Worm (Caenorhabditis elegans) whole organism, L4 larva: ENCODE data around the gene fbxb-106.

Source experiments
- F49E8.2 ChIP-seq: sonication (generic microtip); optimal IDR thresholded peaks from 2 replicates; lab custom pipeline; 2016; ENCODE audit warnings: missing compliant biosample characterization, mild to moderate bottlenecking, missing genetic modification characterization, borderline replicate concordance
- T20F7.1 ChIP-seq: fragments of 200-800 bp; sonication (Bioruptor generic); optimal IDR thresholded peaks from 2 replicates; lab custom pipeline; 2018; ENCODE audit warnings: mild to moderate bottlenecking, missing genetic modification characterization, missing compliant biosample characterization
- T26A8.4 ChIP-seq: fragments of 200-800 bp; sonication (Bioruptor generic); IDR thresholded peaks from 2 replicates; pipeline ENCODE4 v1.3.6; 2022; ENCODE audit warnings: missing genetic modification characterization, missing compliant biosample characterization
- Y48G9A.11 ChIP-seq: fragments of 200-800 bp; sonication (Bioruptor generic); IDR thresholded peaks from 2 replicates; pipeline ENCODE4 v1.3.6; 2022; ENCODE audit warnings: missing genetic modification reagents, missing genetic modification characterization, missing compliant biosample characterization
- ZK337.2 ChIP-seq: fragments of 200-800 bp; sonication (Bioruptor generic); IDR thresholded peaks from 2 replicates; pipeline ENCODE4 v1.3.6; 2022; ENCODE audit warnings: missing genetic modification reagents, missing genetic modification characterization, missing compliant biosample characterization
- aha-1 ChIP-seq: fragments of 150-350 bp; peaks from one replicate; lab custom pipeline; 2014; ENCODE audit warnings: missing biosample characterization, missing genetic modification characterization
- ama-1 ChIP-seq: fragments of 150-350 bp; optimal IDR thresholded peaks from 2 replicates; lab custom pipeline; 2014; ENCODE audit warnings: inconsistent platforms, mixed read lengths
- ceh-20 ChIP-seq: fragments of 200-800 bp; sonication (Bioruptor generic); IDR thresholded peaks from 2 replicates; pipeline ENCODE4 v1.3.6; 2022; ENCODE audit warnings: missing genetic modification reagents, missing genetic modification characterization, missing compliant biosample characterization
- ctbp-1 ChIP-seq: fragments of 200-800 bp; sonication (Bioruptor generic); IDR thresholded peaks from 2 replicates; pipeline ENCODE4 v1.3.6; 2022; ENCODE audit warnings: missing genetic modification reagents, missing genetic modification characterization, missing compliant biosample characterization
- daf-16 ChIP-seq, 3 experiments: sonication (generic microtip); optimal IDR thresholded peaks; 2 replicates each; lab custom pipeline; 2016 to 2017; ENCODE audit warnings: missing genetic modification characterization in 3 of 3, missing genetic modification reagents in 3 of 3, mild to moderate bottlenecking in 2 of 3, missing compliant biosample characterization in 2 of 3, missing biosample characterization in 1 of 3, moderate library complexity in 1 of 3
- daf-8 ChIP-seq: fragments of 200-800 bp; sonication (Bioruptor generic); IDR thresholded peaks from 2 replicates; pipeline ENCODE4 v1.3.6; 2022; ENCODE audit warnings: missing genetic modification characterization, missing compliant biosample characterization
- dmd-8 ChIP-seq: fragments of 200-800 bp; sonication (Bioruptor generic); IDR thresholded peaks from 2 replicates; pipeline ENCODE4 v1.3.6; 2022; ENCODE audit warnings: missing genetic modification characterization, missing compliant biosample characterization
- dmd-9 ChIP-seq: fragments of 200-800 bp; sonication (Bioruptor generic); IDR thresholded peaks from 2 replicates; pipeline ENCODE4 v1.3.6; 2022; ENCODE audit warnings: missing genetic modification reagents, missing genetic modification characterization, missing compliant biosample characterization
- duxl-1 ChIP-seq: sonication (generic microtip); optimal IDR thresholded peaks from 2 replicates; lab custom pipeline; 2016; ENCODE audit warnings: mild to moderate bottlenecking, missing genetic modification characterization, moderate library complexity, missing compliant biosample characterization; ENCODE audit not compliant: poor library complexity
- gei-8 ChIP-seq: fragments of 200-800 bp; sonication (Bioruptor generic); optimal IDR thresholded peaks from 2 replicates; lab custom pipeline; 2018; ENCODE audit warnings: mild to moderate bottlenecking, missing genetic modification characterization, missing compliant biosample characterization
- hif-1 ChIP-seq, 2 experiments: sonication (generic microtip); optimal IDR thresholded peaks; 2 replicates each; lab custom pipeline; 2016 to 2017; ENCODE audit warnings: missing compliant biosample characterization in 2 of 2, missing genetic modification characterization in 2 of 2, missing genetic modification reagents in 2 of 2, missing genotype in 2 of 2, mild to moderate bottlenecking in 1 of 2
- hlh-11 ChIP-seq: fragments of 200-800 bp; sonication (Bioruptor generic); optimal IDR thresholded peaks from 2 replicates; lab custom pipeline; 2018; ENCODE audit warnings: mild to moderate bottlenecking, missing genetic modification characterization, missing compliant biosample characterization
- jun-1 ChIP-seq: fragments of 150-350 bp; optimal IDR thresholded peaks from 2 replicates; lab custom pipeline; 2014; ENCODE audit warnings: missing biosample characterization, missing genetic modification reagents, missing genetic modification characterization
- lin-1 ChIP-seq: fragments of 200-800 bp; sonication (Bioruptor generic); IDR thresholded peaks from 2 replicates; pipeline ENCODE4 v1.3.6; 2022; ENCODE audit warnings: missing genetic modification reagents, missing genetic modification characterization, missing compliant biosample characterization
- lin-29 ChIP-seq: fragments of 200-800 bp; sonication (Bioruptor generic); IDR thresholded peaks from 2 replicates; pipeline ENCODE4 v1.3.6; 2022; ENCODE audit warnings: missing genetic modification reagents, missing genetic modification characterization, missing compliant biosample characterization
- lsy-2 ChIP-seq, 2 experiments: fragments of 150-350 bp in 1 of 2; sonication (generic microtip) in 1 of 2; optimal IDR thresholded peaks; 2 replicates each; lab custom pipeline; 2014 to 2017; ENCODE audit warnings: missing biosample characterization in 2 of 2, missing genetic modification characterization in 2 of 2
- nhr-11 ChIP-seq: fragments of 150-350 bp; optimal IDR thresholded peaks from 2 replicates; lab custom pipeline; 2014; ENCODE audit warnings: missing biosample characterization, missing genetic modification characterization
- nhr-25 ChIP-seq: sonication (generic microtip); optimal IDR thresholded peaks from 2 replicates; lab custom pipeline; 2017; ENCODE audit warnings: missing genetic modification characterization, mild to moderate bottlenecking, missing compliant biosample characterization, antibody characterized with exemption, moderate library complexity, borderline replicate concordance; ENCODE audit not compliant: insufficient read depth
- nhr-6 ChIP-seq: fragments of 150-350 bp; optimal IDR thresholded peaks from 2 replicates; lab custom pipeline; 2014; ENCODE audit warnings: missing biosample characterization, missing genetic modification characterization
- nhr-76 ChIP-seq: fragments of 150-350 bp; optimal IDR thresholded peaks from 2 replicates; lab custom pipeline; 2014; ENCODE audit warnings: missing biosample characterization, missing genetic modification characterization
- nhr-77 ChIP-seq: fragments of 150-350 bp; optimal IDR thresholded peaks from 2 replicates; lab custom pipeline; 2014; ENCODE audit warnings: missing biosample characterization, missing genetic modification characterization
- rbr-2 ChIP-seq: sonication (generic microtip); optimal IDR thresholded peaks from 2 replicates; lab custom pipeline; 2016; ENCODE audit warnings: missing genotype, missing genetic modification characterization, missing compliant biosample characterization
- saeg-2 ChIP-seq: fragments of 200-800 bp; sonication (Bioruptor generic); IDR thresholded peaks from 2 replicates; pipeline ENCODE4 v1.3.6; 2022; ENCODE audit warnings: missing genetic modification reagents, missing genetic modification characterization, missing compliant biosample characterization
- set-16 ChIP-seq: fragments of 200-800 bp; sonication (Bioruptor generic); IDR thresholded peaks from 2 replicates; pipeline ENCODE4 v1.3.6; 2022; ENCODE audit warnings: missing genetic modification reagents, missing genetic modification characterization, missing compliant biosample characterization
- skn-1 ChIP-seq: fragments of 150-350 bp; optimal IDR thresholded peaks from 2 replicates; lab custom pipeline; 2014; ENCODE audit warnings: missing biosample characterization, missing genetic modification characterization
- snpc-1.2 ChIP-seq: fragments of 200-800 bp; sonication (Bioruptor generic); IDR thresholded peaks from 2 replicates; pipeline ENCODE4 v1.3.6; 2022; ENCODE audit warnings: missing genetic modification reagents, missing genetic modification characterization, missing compliant biosample characterization
- spr-3 ChIP-seq: fragments of 200-800 bp; sonication (Bioruptor generic); optimal IDR thresholded peaks from 2 replicates; lab custom pipeline; 2018; ENCODE audit warnings: mild to moderate bottlenecking, missing genetic modification characterization, missing compliant biosample characterization
- tra-1 ChIP-seq: fragments of 200-800 bp; sonication (Bioruptor generic); IDR thresholded peaks from 2 replicates; pipeline ENCODE4 v1.3.6; 2022; ENCODE audit warnings: missing genetic modification reagents, missing genetic modification characterization, missing compliant biosample characterization
- unc-62 ChIP-seq, 3 experiments: fragments of 150-350 bp in 1 of 3; sonication (generic microtip); optimal IDR thresholded peaks in 2 of 3; peaks in 1 of 3; 1 replicate in 1 of 3; 2 replicates in 2 of 3; lab custom pipeline; 2014 to 2017; ENCODE audit warnings: missing biosample characterization in 3 of 3, missing genetic modification characterization in 3 of 3, missing genetic modification reagents in 3 of 3, missing genotype in 1 of 3

fbxb-106 gene

ce11 chrII:2752536-2752935 lies 9.7 kb upstream of the fbxb-106 start, which contains the start of gene F29A7.6 (continued):
- TF ChIP-seq ama-1 (lab: Kevin White, UChicago), result no peak
- TF ChIP-seq spr-3 (GFP tag; lab: Kevin White, UChicago), result no peak
- TF ChIP-seq duxl-1 (tag; lab: Kevin White, UChicago), result no peak
- TF ChIP-seq gei-8, result no peak
- peak; percentile 67; the same call in 1 of the 2 replicates for TF ChIP-seq ZK337.2
- TF ChIP-seq daf-16 (GFP tag; optimal IDR thresholded peaks at IDR 0.05; lab: Kevin White, UChicago), result no peak
- no peak for TF ChIP-seq daf-16 (tag; optimal IDR thresholded peaks at IDR 0.05; lab: Kevin White, UChicago)
- 0 out of 2 replicates have a peak, but pooled peaks have one; percentile 26 for TF ChIP-seq dmd-9 (GFP tag; lab: Robert Waterston, UW)
- TF ChIP-seq lin-29 (GFP tag; lab: Robert Waterston, UW), result no peak
- 0 out of 2 replicates have a peak, but pooled peaks have one; percentile 6 for TF ChIP-seq tra-1 (GFP tag; lab: Robert Waterston, UW)
- no peak for TF ChIP-seq ctbp-1
- TF ChIP-seq nhr-77 (tag; lab: Kevin White, UChicago), result no peak
- peak; percentile 49 for TF ChIP-seq rbr-2
- TF ChIP-seq F49E8.2 (tag; lab: Kevin White, UChicago), result peak; percentile 10
- peak; percentile 3 for TF ChIP-seq nhr-6 (tag; lab: Kevin White, UChicago)
- TF ChIP-seq hif-1 (tag; optimal IDR thresholded peaks at IDR 0.05; lab: Kevin White, UChicago), result peak in 1 of 2 experiments; percentile 80

ce11 chrII:2752999-2753398 lies 9.2 kb upstream of the fbxb-106 start, which contains the start of gene F29A7.3:
Gene F29A7.3, plus strand, starts transcription at chrII:2753299.
- TF ChIP-seq nhr-25 (no peak), saeg-2 (GFP tag; lab: Robert Waterston, UW) (no peak), snpc-1.2 (GFP tag; lab: Robert Waterston, UW) (no peak), nhr-11 (tag; lab: Kevin White, UChicago) (no peak), T20F7.1 (GFP tag; lab: Kevin White, UChicago) (no peak), lin-1 (GFP tag; lab: Robert Waterston, UW) (no peak), nhr-77 (tag; lab: Kevin White, UChicago) (no peak), set-16 (GFP tag; lab: Robert Waterston, UW) (no peak)
- TF ChIP-seq, all 104 proteins: peak for 0

- TF ChIP-seq ceh-20 (GFP tag; lab: Robert Waterston, UW) (no peak), ctbp-1 (no peak), set-16 (GFP tag; lab: Robert Waterston, UW) (peak; percentile 91)
- TF ChIP-seq, all 104 proteins: peak for 1
Measured at ce11 chrII:2754595-2754994, 7.6 kb upstream of the fbxb-106 start.

- TF ChIP-seq jun-1 (tag; lab: Kevin White, UChicago) (no peak), daf-8 (GFP tag; lab: Robert Waterston, UW) (no peak), aha-1 (tag; lab: Kevin White, UChicago) (peak; percentile 53), T26A8.4 (GFP tag; lab: Robert Waterston, UW) (no peak), set-16 (GFP tag; lab: Robert Waterston, UW) (no peak), nhr-76 (no peak), hlh-11 (tag; lab: Kevin White, UChicago) (no peak), hif-1 (tag; optimal IDR thresholded peaks at IDR 0.05; lab: Kevin White, UChicago) (no peak), lsy-2 (tag; optimal IDR thresholded peaks at IDR 0.05; lab: Kevin White, UChicago) (no peak), dmd-8 (GFP tag; lab: Robert Waterston, UW) (no peak), ama-1 (lab: Kevin White, UChicago) (no peak), unc-62 (GFP tag; optimal IDR thresholded peaks at IDR 0.05 in 1 of 2; lab: Kevin White, UChicago) (peak in 1 of 2 experiments; percentile 94), unc-62 (tag; optimal IDR thresholded peaks at IDR 0.05; lab: Kevin White, UChicago) (no peak), Y48G9A.11 (GFP tag; lab: Robert Waterston, UW) (no peak), skn-1 (tag; lab: Kevin White, UChicago) (no peak)
Measured at ce11 chrII:2756351-2756750, 5.9 kb upstream of the fbxb-106 start.
